Worm (Caenorhabditis elegans) whole organism, late embryonic: ENCODE data around the gene pcrg-1.

Source experiments
- C08G9.2 ChIP-seq: sonication (generic microtip); optimal IDR thresholded peaks from 2 replicates; lab custom pipeline; 2016; ENCODE audit warnings: mild to moderate bottlenecking, missing genetic modification characterization, moderate library complexity, missing compliant biosample characterization
- C38D4.7 ChIP-seq: fragments of 200-800 bp; sonication (Bioruptor generic); optimal IDR thresholded peaks from 2 replicates; lab custom pipeline; 2018; ENCODE audit warnings: mild to moderate bottlenecking, missing genetic modification characterization, moderate library complexity, missing compliant biosample characterization
- K09A11.1 ChIP-seq: sonication (generic microtip); optimal IDR thresholded peaks from 2 replicates; lab custom pipeline; 2017; ENCODE audit warnings: antibody characterized with exemption, mild to moderate bottlenecking, missing genetic modification characterization, missing compliant biosample characterization; ENCODE audit not compliant: insufficient read depth
- T23F11.4 ChIP-seq: fragments of 200-800 bp; sonication (Bioruptor generic); optimal IDR thresholded peaks from 2 replicates; lab custom pipeline; 2018; ENCODE audit warnings: mild to moderate bottlenecking, missing genetic modification characterization, missing compliant biosample characterization
- Y22D7AL.16 ChIP-seq: sonication (generic microtip); optimal IDR thresholded peaks from 2 replicates; lab custom pipeline; 2016; ENCODE audit warnings: missing genetic modification characterization, missing compliant biosample characterization
- ama-1 ChIP-seq: fragments of 150-350 bp; optimal IDR thresholded peaks from 2 replicates; lab custom pipeline; 2014
- ceh-19 ChIP-seq: fragments of 200-800 bp; sonication (Bioruptor generic); optimal IDR thresholded peaks from 2 replicates; lab custom pipeline; 2018; ENCODE audit warnings: mild to moderate bottlenecking, missing genetic modification characterization, missing compliant biosample characterization
- ceh-22 ChIP-seq: sonication (generic microtip); optimal IDR thresholded peaks from 2 replicates; lab custom pipeline; 2017; ENCODE audit warnings: missing biosample characterization, missing genetic modification characterization
- ceh-31 ChIP-seq: sonication (generic microtip); optimal IDR thresholded peaks from 2 replicates; lab custom pipeline; 2016; ENCODE audit warnings: missing genetic modification characterization, missing compliant biosample characterization
- ceh-34 ChIP-seq: sonication (generic microtip); optimal IDR thresholded peaks from 2 replicates; lab custom pipeline; 2016; ENCODE audit warnings: mild to moderate bottlenecking, missing genetic modification characterization, missing compliant biosample characterization
- ceh-45 ChIP-seq: fragments of 200-800 bp; sonication (Bioruptor generic); IDR thresholded peaks from 2 replicates; pipeline ENCODE4 v1.3.6; 2022; ENCODE audit warnings: missing genetic modification reagents, missing genetic modification characterization, missing compliant biosample characterization
- ceh-48 ChIP-seq: sonication (generic microtip); optimal IDR thresholded peaks from 2 replicates; lab custom pipeline; 2016; ENCODE audit warnings: missing genetic modification characterization, inconsistent platforms, missing compliant biosample characterization
- ceh-9 ChIP-seq: sonication (generic microtip); optimal IDR thresholded peaks from 2 replicates; lab custom pipeline; 2016; ENCODE audit warnings: mild to moderate bottlenecking, missing genetic modification characterization, inconsistent platforms, missing compliant biosample characterization
- che-1 ChIP-seq: sonication (generic microtip); optimal IDR thresholded peaks from 2 replicates; lab custom pipeline; 2016; ENCODE audit warnings: mild to moderate bottlenecking, missing genetic modification characterization, missing compliant biosample characterization
- dmd-4 ChIP-seq: sonication (generic microtip); optimal IDR thresholded peaks from 2 replicates; lab custom pipeline; 2016; ENCODE audit warnings: borderline replicate concordance, missing genetic modification characterization, missing compliant biosample characterization
- elt-2 ChIP-seq: sonication (generic microtip); optimal IDR thresholded peaks from 2 replicates; lab custom pipeline; 2016; ENCODE audit warnings: missing genetic modification reagents, missing genetic modification characterization, missing compliant biosample characterization
- elt-4 ChIP-seq: sonication (generic microtip); optimal IDR thresholded peaks from 2 replicates; lab custom pipeline; 2016; ENCODE audit warnings: missing genetic modification characterization, missing compliant biosample characterization
- eyg-1 ChIP-seq: sonication (generic microtip); optimal IDR thresholded peaks from 2 replicates; lab custom pipeline; 2016; ENCODE audit warnings: missing genotype, missing genetic modification characterization, missing compliant biosample characterization
- fax-1 ChIP-seq: sonication (generic microtip); optimal IDR thresholded peaks from 2 replicates; lab custom pipeline; 2016; ENCODE audit warnings: missing genotype, missing genetic modification characterization, missing compliant biosample characterization
- fkh-10 ChIP-seq: fragments of 150-350 bp; optimal IDR thresholded peaks from 2 replicates; lab custom pipeline; 2014; ENCODE audit warnings: missing biosample characterization, missing genetic modification reagents, missing genetic modification characterization
- hlh-13 ChIP-seq: fragments of 200-800 bp; sonication (Bioruptor generic); optimal IDR thresholded peaks from 2 replicates; lab custom pipeline; 2018; ENCODE audit warnings: mild to moderate bottlenecking, missing genetic modification characterization, missing compliant biosample characterization
- hlh-15 ChIP-seq: sonication (generic microtip); optimal IDR thresholded peaks from 2 replicates; lab custom pipeline; 2016; ENCODE audit warnings: missing genetic modification characterization, missing compliant biosample characterization
- hlh-30 ChIP-seq: sonication (generic microtip); optimal IDR thresholded peaks from 2 replicates; lab custom pipeline; 2017; ENCODE audit warnings: antibody characterized with exemption, missing genetic modification characterization, missing compliant biosample characterization; ENCODE audit not compliant: insufficient read depth
- hlh-6 ChIP-seq: sonication (generic microtip); optimal IDR thresholded peaks from 2 replicates; lab custom pipeline; 2016; ENCODE audit warnings: missing genotype, missing genetic modification characterization, missing compliant biosample characterization
- hlh-8 ChIP-seq: sonication (generic microtip); optimal IDR thresholded peaks from 2 replicates; lab custom pipeline; 2016; ENCODE audit warnings: missing genotype, missing genetic modification characterization, missing compliant biosample characterization
- lim-6 ChIP-seq: sonication (generic microtip); optimal IDR thresholded peaks from 2 replicates; lab custom pipeline; 2016; ENCODE audit warnings: missing genetic modification characterization, missing compliant biosample characterization
- lin-11 ChIP-seq: fragments of 200-800 bp; sonication (Bioruptor generic); optimal IDR thresholded peaks from 2 replicates; lab custom pipeline; 2018; ENCODE audit warnings: mild to moderate bottlenecking, missing genetic modification characterization, missing compliant biosample characterization
- madf-2 ChIP-seq: sonication (generic microtip); optimal IDR thresholded peaks from 2 replicates; lab custom pipeline; 2017; ENCODE audit warnings: missing genetic modification characterization, missing compliant biosample characterization
- mec-3 ChIP-seq: sonication (generic microtip); optimal IDR thresholded peaks from 2 replicates; lab custom pipeline; 2016; ENCODE audit warnings: borderline replicate concordance, missing genetic modification characterization, missing compliant biosample characterization
- nhr-11 ChIP-seq: fragments of 150-350 bp; optimal IDR thresholded peaks from 2 replicates; lab custom pipeline; 2014; ENCODE audit warnings: missing biosample characterization, missing genetic modification characterization
- nhr-232 ChIP-seq: sonication (generic microtip); optimal IDR thresholded peaks from 2 replicates; lab custom pipeline; 2016; ENCODE audit warnings: missing genetic modification characterization, missing compliant biosample characterization
- odd-2 ChIP-seq: sonication (generic microtip); optimal IDR thresholded peaks from 2 replicates; lab custom pipeline; 2017; ENCODE audit warnings: antibody characterized with exemption, mild to moderate bottlenecking, missing genetic modification characterization, missing compliant biosample characterization
- pag-3 ChIP-seq: sonication (generic microtip); optimal IDR thresholded peaks from 2 replicates; lab custom pipeline; 2016; ENCODE audit warnings: missing compliant biosample characterization, missing genetic modification characterization, borderline replicate concordance
- pha-4 ChIP-seq: fragments of 150-350 bp; optimal IDR thresholded peaks from 2 replicates; lab custom pipeline; 2018; ENCODE audit warnings: missing biosample characterization, missing genetic modification reagents, missing genetic modification characterization
- pqm-1 ChIP-seq: sonication (generic microtip); optimal IDR thresholded peaks from 2 replicates; lab custom pipeline; 2016; ENCODE audit warnings: missing genetic modification characterization, missing compliant biosample characterization
- pros-1 ChIP-seq: fragments of 150-350 bp; optimal IDR thresholded peaks from 2 replicates; lab custom pipeline; 2014; ENCODE audit warnings: missing biosample characterization, missing genetic modification reagents, missing genetic modification characterization
- ref-2 ChIP-seq: sonication (generic microtip); optimal IDR thresholded peaks from 2 replicates; lab custom pipeline; 2016; ENCODE audit warnings: missing genetic modification characterization, missing compliant biosample characterization
- rnt-1 ChIP-seq: sonication (generic microtip); optimal IDR thresholded peaks from 2 replicates; lab custom pipeline; 2016; ENCODE audit warnings: missing genetic modification characterization, missing compliant biosample characterization
- sox-2 ChIP-seq: fragments of 200-800 bp; sonication (Bioruptor generic); IDR thresholded peaks from 2 replicates; pipeline ENCODE4 v1.3.6; 2022; ENCODE audit warnings: missing genetic modification reagents, missing genetic modification characterization, missing compliant biosample characterization
- sox-4 ChIP-seq: sonication (generic microtip); optimal IDR thresholded peaks from 2 replicates; lab custom pipeline; 2017; ENCODE audit warnings: mild to moderate bottlenecking, missing genetic modification characterization, inconsistent platforms, missing compliant biosample characterization
- tbx-2 ChIP-seq: sonication (generic microtip); optimal IDR thresholded peaks from 2 replicates; lab custom pipeline; 2016; ENCODE audit warnings: missing genetic modification characterization, missing compliant biosample characterization
- tbx-7 ChIP-seq: sonication (generic microtip); optimal IDR thresholded peaks from 2 replicates; lab custom pipeline; 2016; ENCODE audit warnings: missing genotype, missing genetic modification characterization, missing compliant biosample characterization
- ttx-3 ChIP-seq: sonication (generic microtip); optimal IDR thresholded peaks from 2 replicates; lab custom pipeline; 2016; ENCODE audit warnings: missing genetic modification reagents, missing genetic modification characterization, missing compliant biosample characterization
- unc-3 ChIP-seq, 2 experiments: fragments of 200-800 bp in 1 of 2; sonication (Bioruptor generic) in 1 of 2; sonication (generic microtip) in 1 of 2; conservative IDR thresholded peaks in 1 of 2; optimal IDR thresholded peaks in 1 of 2; 2 replicates each; pipeline versions ENCODE4 v1.3.6 to Lab custom; 2016 to 2022; ENCODE audit warnings: missing compliant biosample characterization in 2 of 2, missing genetic modification characterization in 2 of 2, missing genetic modification reagents in 1 of 2
- unc-42 ChIP-seq: sonication (generic microtip); optimal IDR thresholded peaks from 2 replicates; lab custom pipeline; 2016; ENCODE audit warnings: missing genotype, missing genetic modification characterization, missing compliant biosample characterization
- unc-86 ChIP-seq: sonication (generic microtip); optimal IDR thresholded peaks from 2 replicates; lab custom pipeline; 2016; ENCODE audit warnings: missing genetic modification characterization, missing compliant biosample characterization
- zip-5 ChIP-seq: sonication (generic microtip); optimal IDR thresholded peaks from 2 replicates; lab custom pipeline; 2016; ENCODE audit warnings: missing genetic modification characterization, missing compliant biosample characterization
- ztf-16 ChIP-seq: sonication (generic microtip); optimal IDR thresholded peaks from 2 replicates; lab custom pipeline; 2017; ENCODE audit warnings: missing genetic modification characterization, missing compliant biosample characterization

Gene pcrg-1

ce11 chrII:7200051-7200599, at the start of gene pcrg-1 (continued):
- TF ChIP-seq dmd-4 (tag; lab: Kevin White, UChicago) (peak; percentile 79), elt-4 (no peak), unc-42 (peak; percentile 35), pag-3 (tag; lab: Kevin White, UChicago) (peak; percentile 8), lim-6 (peak; percentile 90), hlh-6 (peak; percentile 91), elt-2 (tag; lab: Kevin White, UChicago) (peak; percentile 90), che-1 (tag; lab: Kevin White, UChicago) (peak; percentile 91), ceh-22 (no peak), pha-4 (no peak), fax-1 (tag; lab: Kevin White, UChicago) (peak; percentile 75), pros-1 (no peak), pqm-1 (tag; lab: Kevin White, UChicago) (peak; percentile 61), K09A11.1 (peak; percentile 43), tbx-2 (tag; lab: Kevin White, UChicago) (peak; percentile 85), lin-11 (tag; lab: Kevin White, UChicago) (peak; percentile 77), madf-2 (tag; lab: Kevin White, UChicago) (peak; percentile 85)

DNA sequence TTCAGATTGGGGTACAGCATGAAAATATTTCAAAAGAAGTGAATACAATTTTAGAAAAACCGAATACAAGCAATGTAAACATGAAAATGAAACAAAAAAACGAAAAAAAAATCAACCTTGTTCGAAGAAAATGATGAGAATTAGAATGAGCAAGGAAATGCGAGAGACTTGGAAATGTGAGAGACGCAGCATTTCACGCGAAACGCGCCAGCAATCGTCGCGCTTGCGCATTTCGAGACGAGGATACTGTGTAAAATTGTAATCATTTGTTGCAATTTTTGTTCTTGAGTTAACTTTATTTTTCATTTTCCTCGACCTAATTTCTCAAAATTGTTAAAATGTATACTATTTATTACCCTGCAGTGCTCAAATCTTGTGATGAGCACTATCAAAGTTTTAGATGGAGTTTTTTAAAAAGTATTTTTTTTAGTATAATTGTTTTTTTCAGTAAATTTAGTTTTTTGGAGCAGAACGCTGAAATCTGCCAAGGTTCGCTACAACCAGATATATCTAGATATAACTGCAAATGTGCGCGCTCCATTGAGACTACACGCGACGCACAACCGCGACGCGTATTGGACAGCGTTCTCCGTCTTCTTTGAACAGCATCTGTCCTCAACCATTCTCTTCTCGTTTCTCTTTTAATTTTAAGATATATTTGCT, 48.2 kb upstream of the pcrg-1 start, which contains the start of gene fust-1:
Gene fust-1, plus strand, starts transcription at position 613 of the 663 bp plus-strand sequence.
- TF ChIP-seq Y22D7AL.16 (tag; lab: Kevin White, UChicago) = peak; percentile 47
- no peak; the same call in 1 of the 2 replicates for TF ChIP-seq unc-3 (GFP tag; conservative IDR thresholded peaks at IDR 0.05; lab: Robert Waterston, UW)
- peak; percentile 26 for TF ChIP-seq unc-3 (tag; optimal IDR thresholded peaks at IDR 0.05; lab: Kevin White, UChicago)
- peak; percentile 49 for TF ChIP-seq ztf-16 (tag; lab: Kevin White, UChicago)
- TF ChIP-seq nhr-232 (tag; lab: Kevin White, UChicago) = peak; percentile 20
- no peak for TF ChIP-seq nhr-11 (tag; lab: Kevin White, UChicago)
- TF ChIP-seq odd-2 (tag; lab: Kevin White, UChicago) = no peak
- peak; percentile 42 for TF ChIP-seq ceh-19
- TF ChIP-seq rnt-1 (tag; lab: Kevin White, UChicago) = peak; percentile 76
- peak; percentile 78 for TF ChIP-seq tbx-2 (tag; lab: Kevin White, UChicago)
- peak; percentile 74 for TF ChIP-seq madf-2 (tag; lab: Kevin White, UChicago)
- peak; percentile 40 for TF ChIP-seq fax-1 (tag; lab: Kevin White, UChicago)
- peak; percentile 76 for TF ChIP-seq ceh-34 (tag; lab: Kevin White, UChicago)
- TF ChIP-seq hlh-8 = peak; percentile 58
- peak; percentile 80 for TF ChIP-seq elt-2 (tag; lab: Kevin White, UChicago)
- no peak for TF ChIP-seq ceh-9 (tag; lab: Kevin White, UChicago)
- TF ChIP-seq mec-3 (tag; lab: Kevin White, UChicago) = no peak
- peak; percentile 9 for TF ChIP-seq hlh-6
- TF ChIP-seq hlh-13 (GFP tag; lab: Kevin White, UChicago) = no peak
- TF ChIP-seq C08G9.2 = peak; percentile 57
- TF ChIP-seq ceh-48 (tag; lab: Kevin White, UChicago) = peak; percentile 32
- TF ChIP-seq ama-1 = no peak
- 0 out of 2 replicates have a peak, but pooled peaks have one; percentile 40 for TF ChIP-seq ceh-45 (GFP tag; lab: Robert Waterston, UW)
- no peak for TF ChIP-seq fkh-10 (GFP tag; lab: Kevin White, UChicago)
- peak; percentile 20 for TF ChIP-seq C38D4.7
- TF ChIP-seq pha-4 = no peak
- no peak for TF ChIP-seq hlh-15 (tag; lab: Kevin White, UChicago)
- peak; percentile 76 for TF ChIP-seq ceh-31
- no peak for TF ChIP-seq dmd-4 (tag; lab: Kevin White, UChicago)
- peak; percentile 22 for TF ChIP-seq tbx-7 (tag; lab: Kevin White, UChicago)
- peak; percentile 23 for TF ChIP-seq zip-5 (tag; lab: Kevin White, UChicago)
- TF ChIP-seq ttx-3 (tag; lab: Kevin White, UChicago) = peak; percentile 72
- peak; percentile 70 for TF ChIP-seq unc-86 (tag; lab: Kevin White, UChicago)
- no peak for TF ChIP-seq eyg-1
- peak; percentile 73 for TF ChIP-seq ref-2 (tag; lab: Kevin White, UChicago)
- TF ChIP-seq elt-4 = no peak
- peak; percentile 55 for TF ChIP-seq T23F11.4
- peak; percentile 30 for TF ChIP-seq lin-11 (tag; lab: Kevin White, UChicago)
- TF ChIP-seq sox-2 = no peak; the same call in 1 of the 2 replicates
- peak; percentile 58 for TF ChIP-seq sox-4 (tag; lab: Kevin White, UChicago)
- TF ChIP-seq hlh-30 = peak; percentile 58
